Worm (Caenorhabditis elegans) whole organism, L4 larva: Measurements from ENCODE around the gene F08F3.6.

Experiments used
- jun-1 ChIP-seq: fragments of 150-350 bp; optimal IDR thresholded peaks from 2 replicates; lab custom pipeline; 2014; ENCODE audit warnings: missing biosample characterization, missing genetic modification reagents, missing genetic modification characterization
- saeg-2 ChIP-seq: fragments of 200-800 bp; sonication (Bioruptor generic); IDR thresholded peaks from 2 replicates; pipeline ENCODE4 v1.3.6; 2022; ENCODE audit warnings: missing genetic modification reagents, missing genetic modification characterization, missing compliant biosample characterization

DNA sequence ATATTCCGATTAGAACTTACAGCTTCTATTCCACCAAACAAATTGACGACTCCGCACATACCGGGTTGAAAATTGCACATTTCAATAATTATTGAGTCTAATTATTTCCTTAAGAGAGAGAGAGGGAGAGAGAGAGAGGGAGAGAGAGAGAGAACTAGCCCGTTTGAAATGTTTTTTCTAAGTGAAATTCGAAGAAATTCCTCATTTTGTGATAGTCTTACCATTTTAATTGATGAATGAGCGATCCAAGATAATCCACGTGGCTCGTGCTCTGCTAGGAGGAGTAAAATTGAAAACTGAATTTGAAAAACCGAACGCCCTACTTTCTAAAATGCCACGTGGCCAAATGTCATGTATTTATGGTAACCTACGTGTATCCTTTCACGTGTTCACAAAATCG lies 12.6 kb upstream of the F08F3.6 start, which contains the start of gene F08F3.8:
- TF ChIP-seq saeg-2 (no peak), jun-1 (tag; lab: Kevin White, UChicago) (no peak)
